Worm (Caenorhabditis elegans): ENCODE measurements around the gene dyf-17.

dyf-17 gene

ce11 chrV:19178896-19179295 lies 51.6 kb downstream of the dyf-17 start:
- TF ChIP-seq drap-1 (GFP tag; optimal IDR thresholded peaks at IDR 0.05) (no peak), ces-1 (GFP tag; optimal IDR thresholded peaks at IDR 0.05) (peak; percentile 70)
